Fruit fly (Drosophila melanogaster): ENCODE measurements around the gene ac.

DNA sequence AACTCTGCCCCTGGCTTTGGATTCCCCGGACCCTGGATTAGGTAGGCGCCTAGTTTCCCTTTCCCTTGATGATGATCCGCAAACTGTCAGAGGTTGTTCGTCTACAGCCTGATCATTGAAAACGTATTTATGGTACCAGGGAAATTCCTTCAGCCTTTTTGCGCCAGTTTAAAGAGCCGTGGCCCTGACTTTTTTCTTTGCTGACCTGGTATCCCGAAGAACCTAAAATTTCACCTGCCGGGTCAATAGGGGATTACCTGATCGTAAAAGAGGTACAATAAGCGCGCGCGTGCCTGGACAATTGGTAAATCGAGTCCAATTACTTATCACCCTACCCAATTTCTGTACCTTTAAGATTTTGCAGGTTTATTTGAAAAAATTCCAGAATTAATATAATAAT lies 29.9 kb downstream of the ac start:
- TF ChIP-seq CTCF (optimal IDR thresholded peaks at IDR 0.05) (no peak), CG8478 (optimal IDR thresholded peaks at IDR 0.05) (no peak)

Measured in S2 (cell line).